Worm (Caenorhabditis elegans) whole organism, early embryonic: ENCODE measurements around the gene T02H6.8.

ENCODE experiments used
- B0310.2 ChIP-seq: sonication (generic microtip); optimal IDR thresholded peaks from 2 replicates; lab custom pipeline; 2016; ENCODE audit warnings: mild to moderate bottlenecking, missing genetic modification characterization, missing compliant biosample characterization
- F13C5.2 ChIP-seq: sonication (generic microtip); optimal IDR thresholded peaks from 2 replicates; lab custom pipeline; 2017; ENCODE audit warnings: mild to moderate bottlenecking, missing genetic modification characterization, inconsistent platforms, missing compliant biosample characterization
- aly-1 ChIP-seq: sonication (generic microtip); optimal IDR thresholded peaks from 2 replicates; lab custom pipeline; 2016; ENCODE audit warnings: missing genetic modification characterization, missing compliant biosample characterization
- ama-1 ChIP-seq: fragments of 150-350 bp; optimal IDR thresholded peaks from 2 replicates; lab custom pipeline; 2014
- ceh-13 ChIP-seq: fragments of 200-800 bp; sonication (Bioruptor generic); optimal IDR thresholded peaks from 2 replicates; lab custom pipeline; 2018; ENCODE audit warnings: mild to moderate bottlenecking, missing genetic modification characterization, missing compliant biosample characterization
- ceh-36 ChIP-seq: sonication (generic microtip); optimal IDR thresholded peaks from 2 replicates; lab custom pipeline; 2016; ENCODE audit warnings: missing genetic modification characterization, inconsistent platforms, missing compliant biosample characterization
- ets-7 ChIP-seq: sonication (generic microtip); optimal IDR thresholded peaks from 2 replicates; lab custom pipeline; 2016; ENCODE audit warnings: missing genotype, missing genetic modification characterization, missing compliant biosample characterization
- flt-1 ChIP-seq: fragments of 200-800 bp; sonication (Bioruptor generic); IDR thresholded peaks from 2 replicates; pipeline ENCODE4 v1.3.6; 2022; ENCODE audit warnings: missing genetic modification characterization, missing compliant biosample characterization
- hmbx-1 ChIP-seq: sonication (generic microtip); optimal IDR thresholded peaks from 2 replicates; lab custom pipeline; 2016; ENCODE audit warnings: mild to moderate bottlenecking, missing genetic modification characterization, missing compliant biosample characterization
- hmg-4 ChIP-seq: fragments of 200-800 bp; sonication (Bioruptor generic); optimal IDR thresholded peaks from 2 replicates; lab custom pipeline; 2018; ENCODE audit warnings: mild to moderate bottlenecking, missing genetic modification characterization, missing compliant biosample characterization
- hnd-1 ChIP-seq: sonication (generic microtip); optimal IDR thresholded peaks from 2 replicates; lab custom pipeline; 2016; ENCODE audit warnings: missing genetic modification characterization, missing compliant biosample characterization
- pes-1 ChIP-seq: fragments of 200-800 bp; sonication (Bioruptor generic); IDR thresholded peaks from 2 replicates; pipeline ENCODE4 v1.3.6; 2022; ENCODE audit warnings: missing genetic modification reagents, missing genetic modification characterization, missing compliant biosample characterization
- scrt-1 ChIP-seq: fragments of 200-800 bp; sonication (Bioruptor generic); IDR thresholded peaks from 2 replicates; pipeline ENCODE4 v1.3.6; 2022; ENCODE audit warnings: missing genetic modification characterization, missing compliant biosample characterization
- sea-1 ChIP-seq: fragments of 200-800 bp; sonication (Bioruptor generic); conservative IDR thresholded peaks from 2 replicates; pipeline ENCODE4 v1.3.6; 2022; ENCODE audit warnings: missing genetic modification characterization, missing compliant biosample characterization
- tbx-11 ChIP-seq: fragments of 200-800 bp; sonication (Bioruptor generic); IDR thresholded peaks from 2 replicates; pipeline ENCODE4 v1.3.6; 2022; ENCODE audit warnings: missing genetic modification characterization, missing compliant biosample characterization
- tbx-37 ChIP-seq: fragments of 200-800 bp; sonication (Bioruptor generic); conservative IDR thresholded peaks from 2 replicates; pipeline ENCODE4 v1.3.6; 2022; ENCODE audit warnings: missing genetic modification reagents, missing genetic modification characterization, missing compliant biosample characterization
- tra-4 ChIP-seq: sonication (generic microtip); optimal IDR thresholded peaks from 2 replicates; lab custom pipeline; 2017; ENCODE audit warnings: missing genetic modification characterization, missing compliant biosample characterization

T02H6.8 gene

DNA sequence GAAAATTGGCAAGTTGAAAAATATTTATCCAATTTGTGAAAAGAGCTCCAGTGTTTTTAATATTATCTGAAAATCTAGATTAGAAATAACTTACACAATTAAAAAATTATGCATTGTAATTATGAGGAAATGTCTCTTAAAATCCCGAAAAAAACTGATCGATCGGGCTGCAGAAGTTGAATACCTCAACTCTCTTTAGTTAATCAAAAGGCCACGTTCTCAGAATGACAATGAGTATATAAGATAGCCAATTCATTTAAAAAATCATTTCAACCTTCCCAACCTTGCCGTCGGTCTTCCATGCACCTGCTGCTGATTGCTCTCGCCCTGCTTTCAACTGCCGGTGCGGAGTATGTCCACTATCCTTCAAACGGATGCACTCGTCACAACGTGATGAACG, 9.1 kb downstream of the T02H6.8 start, which contains the start of gene T02H6.4:
T02H6.4 (plus strand) TSS at position 301 of the 400 bp plus-strand sequence.
- TF ChIP-seq tbx-37 (GFP tag; lab: Robert Waterston, UW) (no peak), F13C5.2 (tag; lab: Kevin White, UChicago) (no peak), pes-1 (GFP tag; lab: Robert Waterston, UW) (no peak), aly-1 (tag; lab: Kevin White, UChicago) (no peak), scrt-1 (GFP tag; lab: Robert Waterston, UW) (no peak)

ce11 chrII:691550-691949, 10.9 kb downstream of the T02H6.8 start, which contains the start of gene T02H6.3:
TSS of gene T02H6.3 (plus strand) at chrII:691850.
- TF ChIP-seq hmg-4 (GFP tag; lab: Kevin White, UChicago) (no peak), F13C5.2 (tag; lab: Kevin White, UChicago) (no peak), tra-4 (tag; lab: Kevin White, UChicago) (no peak), flt-1 (GFP tag; lab: Robert Waterston, UW) (no peak), aly-1 (tag; lab: Kevin White, UChicago) (no peak), tbx-11 (GFP tag; lab: Robert Waterston, UW) (no peak)

ce11 chrII:695079-695478, 14.4 kb downstream of the T02H6.8 start:
- TF ChIP-seq tbx-37 (GFP tag; lab: Robert Waterston, UW) (peak; percentile 53; the same call in 1 of the 2 replicates), scrt-1 (GFP tag; lab: Robert Waterston, UW) (peak; percentile 70; the same call in 1 of the 2 replicates), tbx-11 (GFP tag; lab: Robert Waterston, UW) (0 out of 2 replicates have a peak, but pooled peaks have one; percentile 27)

ce11 chrII:696776-697532, 16.3 kb downstream of the T02H6.8 start:
- peak; percentile 64; the same call in 1 of the 2 replicates for TF ChIP-seq flt-1 (GFP tag; lab: Robert Waterston, UW)
- peak; percentile 57 for TF ChIP-seq tbx-37 (GFP tag; lab: Robert Waterston, UW)
- TF ChIP-seq scrt-1 (GFP tag; lab: Robert Waterston, UW) = peak; percentile 76; the same call in 1 of the 2 replicates

DNA sequence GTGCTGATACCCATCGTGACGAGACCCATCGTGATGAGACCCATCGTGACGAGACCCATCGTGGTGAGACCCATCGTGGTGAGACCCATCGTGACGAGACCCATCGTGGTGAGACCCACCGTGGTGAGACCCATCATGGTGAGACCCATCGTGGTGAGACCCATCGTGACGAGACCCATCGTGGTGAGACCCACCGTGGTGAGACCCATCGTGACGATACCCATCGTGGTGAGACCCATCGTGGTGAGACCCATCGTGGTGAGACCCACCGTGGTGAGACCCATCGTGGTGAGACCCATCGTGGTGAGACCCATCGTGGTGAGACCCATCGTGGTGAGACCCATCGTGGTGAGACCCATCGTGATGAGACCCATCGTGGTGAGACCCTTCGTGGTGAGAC, 17.8 kb downstream of the T02H6.8 start:
- TF ChIP-seq scrt-1 (GFP tag; lab: Robert Waterston, UW) (peak; percentile 53; the same call in 1 of the 2 replicates), sea-1 (GFP tag; lab: Robert Waterston, UW) (peak; percentile 46; the same call in 1 of the 2 replicates), tbx-11 (GFP tag; lab: Robert Waterston, UW) (peak; percentile 56; the same call in 1 of the 2 replicates)

- TF ChIP-seq flt-1 (GFP tag; lab: Robert Waterston, UW) (no peak), ama-1 (lab: Kevin White, UChicago) (no peak), F13C5.2 (tag; lab: Kevin White, UChicago) (no peak), tra-4 (tag; lab: Kevin White, UChicago) (no peak), B0310.2 (tag; lab: Kevin White, UChicago) (no peak), ceh-13 (no peak), pes-1 (GFP tag; lab: Robert Waterston, UW) (no peak), hmg-4 (GFP tag; lab: Kevin White, UChicago) (no peak), hmbx-1 (tag; lab: Kevin White, UChicago) (no peak), ceh-36 (tag; lab: Kevin White, UChicago) (no peak)
These were observed 20.4 kb downstream of the T02H6.8 start, which contains the start of gene T02H6.11 for ce11 chrII:701025-701370. TSS of gene T02H6.11 (minus strand) at chrII:701125.

DNA sequence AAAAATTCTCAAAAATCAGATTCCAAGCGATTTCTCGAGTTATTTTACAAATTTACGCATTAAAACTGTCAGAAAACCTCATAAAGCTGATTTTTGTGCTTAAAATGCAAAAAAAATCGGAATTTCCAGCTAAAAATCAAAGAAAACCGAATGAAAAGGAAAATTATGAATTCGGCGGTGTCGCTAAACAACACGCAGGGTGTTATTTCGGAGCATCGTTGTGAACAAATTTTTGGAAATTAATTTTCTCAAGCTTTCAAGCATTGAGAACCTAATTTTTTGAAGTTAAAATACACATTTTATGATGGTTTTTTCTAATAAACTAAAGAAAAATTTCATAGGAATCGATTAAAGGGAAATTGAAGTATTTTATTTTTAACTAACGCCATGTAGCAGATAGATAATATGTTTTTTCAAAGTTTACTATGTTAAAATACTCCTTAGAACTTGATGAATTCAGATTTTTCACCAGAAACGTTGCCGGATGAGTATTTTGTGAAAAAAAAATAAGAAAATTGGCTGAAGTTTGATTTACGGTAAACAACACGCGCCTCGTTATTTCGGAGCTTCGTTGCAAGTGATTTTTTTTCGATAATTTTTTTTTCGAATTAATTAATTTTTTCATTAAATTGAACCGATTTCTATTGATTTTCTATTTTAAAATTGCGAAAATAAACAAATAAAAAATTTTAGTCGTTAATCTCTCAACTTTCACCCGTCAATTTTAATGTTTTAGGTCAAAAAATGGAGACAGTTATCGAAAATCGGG, 20.9 kb downstream of the T02H6.8 start, which contains the start of gene thoc-1:
thoc-1 (plus strand) TSS at position 737 of the 769 bp plus-strand sequence.
- no peak for TF ChIP-seq pes-1 (GFP tag; lab: Robert Waterston, UW)
- no peak for TF ChIP-seq hmg-4 (GFP tag; lab: Kevin White, UChicago)
- no peak for TF ChIP-seq sea-1 (GFP tag; lab: Robert Waterston, UW)
- no peak for TF ChIP-seq tbx-11 (GFP tag; lab: Robert Waterston, UW)
- no peak for TF ChIP-seq ets-7 (tag; lab: Kevin White, UChicago)
- no peak for TF ChIP-seq tbx-37 (GFP tag; lab: Robert Waterston, UW)
- TF ChIP-seq tra-4 (tag; lab: Kevin White, UChicago) = no peak
- no peak for TF ChIP-seq scrt-1 (GFP tag; lab: Robert Waterston, UW)
- TF ChIP-seq F13C5.2 (tag; lab: Kevin White, UChicago) = no peak
- TF ChIP-seq hnd-1 (tag; lab: Kevin White, UChicago) = no peak
- TF ChIP-seq ceh-36 (tag; lab: Kevin White, UChicago) = no peak
- TF ChIP-seq B0310.2 (tag; lab: Kevin White, UChicago) = no peak
- no peak for TF ChIP-seq aly-1 (tag; lab: Kevin White, UChicago)

- TF ChIP-seq sea-1 (GFP tag; lab: Robert Waterston, UW) (no peak), ceh-13 (no peak), tbx-11 (GFP tag; lab: Robert Waterston, UW) (no peak), F13C5.2 (tag; lab: Kevin White, UChicago) (no peak), pes-1 (GFP tag; lab: Robert Waterston, UW) (no peak), flt-1 (GFP tag; lab: Robert Waterston, UW) (no peak), ets-7 (tag; lab: Kevin White, UChicago) (no peak)
These were observed 28.4 kb downstream of the T02H6.8 start, which contains the start of gene T02H6.1 for ce11 chrII:709081-709480. TSS of gene T02H6.1 (plus strand) at chrII:709381.
